Worm (Caenorhabditis elegans): ENCODE results near the gene ciao-2B.

DNA sequence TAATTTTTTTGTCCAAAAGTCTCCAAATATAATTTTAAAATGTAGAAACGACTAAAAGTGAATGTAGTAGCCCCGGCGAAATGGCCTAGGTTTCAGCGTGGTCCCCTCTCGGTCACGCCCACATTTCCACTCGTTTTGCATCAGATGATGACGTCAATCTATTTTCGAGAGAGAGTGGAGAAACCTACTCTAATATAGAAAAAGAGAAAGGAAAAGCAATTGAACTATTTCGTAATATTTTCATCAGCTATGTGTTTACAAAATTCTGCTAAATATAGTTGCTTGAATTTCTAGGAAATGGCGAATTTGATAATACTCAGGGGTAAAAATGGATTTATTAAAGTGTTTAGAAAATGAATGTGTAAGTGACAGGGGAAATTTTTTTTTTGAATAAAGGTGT, 16.5 kb upstream of the ciao-2B start:
- TF ChIP-seq fos-1 (tag; optimal IDR thresholded peaks at IDR 0.05) (no peak), ama-1 (optimal IDR thresholded peaks at IDR 0.05) (no peak), snpc-4 (tag; optimal IDR thresholded peaks at IDR 0.05) (no peak), tbx-2 (tag; optimal IDR thresholded peaks at IDR 0.05) (no peak), zag-1 (tag; optimal IDR thresholded peaks at IDR 0.05) (no peak), unc-62 (GFP tag; optimal IDR thresholded peaks at IDR 0.05) (no peak), egl-27 (tag; optimal IDR thresholded peaks at IDR 0.05) (no peak), ceh-16 (tag; optimal IDR thresholded peaks at IDR 0.05) (no peak)

All from whole organism, L3 larva.